Fruit fly (Drosophila melanogaster) whole organism, pupa: ENCODE results near the gene CG43121.

ENCODE experiments used
- CG14655 ChIP-seq: fragments of 200-800 bp; sonication (Bioruptor generic); optimal IDR thresholded peaks from 3 replicates; lab custom pipeline; 2017; ENCODE audit warnings: mild to moderate bottlenecking, missing biosample characterization, missing genetic modification reagents, missing genetic modification characterization
- CG15710 ChIP-seq: fragments of 200-800 bp; sonication (Bioruptor generic); optimal IDR thresholded peaks from 2 replicates; lab custom pipeline; 2018; ENCODE audit warnings: missing biosample characterization, mild to moderate bottlenecking, missing genetic modification characterization, moderate library complexity
- CG32121 ChIP-seq: fragments of 200-800 bp; sonication (Bioruptor generic); IDR thresholded peaks from 2 replicates; pipeline ENCODE4 v1.3.6; 2022; ENCODE audit warnings: missing biosample characterization, missing genetic modification characterization
- CG34367 ChIP-seq: fragments of 200-800 bp; sonication (Bioruptor generic); optimal IDR thresholded peaks from 2 replicates; lab custom pipeline; 2018; ENCODE audit warnings: missing biosample characterization, mild to moderate bottlenecking, missing genetic modification characterization
- CG4496 ChIP-seq: fragments of 200-800 bp; sonication (Bioruptor generic); IDR thresholded peaks from 3 replicates; pipeline ENCODE4 v1.3.6; 2022; ENCODE audit warnings: missing biosample characterization, missing genetic modification characterization
- EcR ChIP-seq: fragments of 200-800 bp; sonication (Bioruptor generic); optimal IDR thresholded peaks from 3 replicates; lab custom pipeline; 2019; ENCODE audit warnings: missing biosample characterization, missing genetic modification characterization, mild to moderate bottlenecking, moderate library complexity, missing genetic modification reagents
- fd96Ca ChIP-seq: fragments of 200-800 bp; sonication (Bioruptor generic); IDR thresholded peaks from 3 replicates; pipeline ENCODE4 v1.3.6; 2022; ENCODE audit warnings: missing biosample characterization, missing genetic modification characterization
- gl ChIP-seq: fragments of 200-800 bp; sonication (Bioruptor generic); optimal IDR thresholded peaks from 2 replicates; lab custom pipeline; 2018; ENCODE audit warnings: missing biosample characterization, mild to moderate bottlenecking, missing genetic modification characterization

DNA sequence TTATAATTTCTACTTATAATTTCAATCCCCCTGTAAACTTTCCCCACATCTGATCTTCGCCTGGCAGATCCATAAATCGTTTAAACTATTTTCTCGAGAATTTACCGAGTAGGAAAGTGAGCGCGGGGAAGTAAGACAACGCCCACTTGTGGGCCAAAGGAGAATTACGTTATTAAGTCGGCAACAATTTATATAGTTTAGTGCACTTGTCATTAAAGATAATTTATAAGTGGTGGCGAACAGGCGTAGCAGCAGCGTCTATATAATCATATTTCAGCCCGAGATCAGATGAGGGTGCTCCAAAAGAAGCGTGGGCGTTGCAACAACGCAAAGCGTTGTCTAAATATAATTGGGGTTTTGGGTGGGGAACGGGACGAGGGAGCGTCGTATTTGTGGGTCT is 17.5 kb downstream of the CG43121 start:
- TF ChIP-seq EcR (GFP tag; lab: Kevin White, UChicago) (no peak), CG15710 (no peak), CG4496 (GFP tag; lab: Robert Waterston, UW) (no peak), fd96Ca (no peak), gl (tag; lab: Kevin White, UChicago) (no peak), CG32121 (GFP tag; lab: Robert Waterston, UW) (no peak), CG14655 (no peak), CG34367 (tag; lab: Kevin White, UChicago) (no peak)
